Worm (Caenorhabditis elegans): Measurements from ENCODE around the gene EEED8.2.

The EEED8.2 gene

DNA sequence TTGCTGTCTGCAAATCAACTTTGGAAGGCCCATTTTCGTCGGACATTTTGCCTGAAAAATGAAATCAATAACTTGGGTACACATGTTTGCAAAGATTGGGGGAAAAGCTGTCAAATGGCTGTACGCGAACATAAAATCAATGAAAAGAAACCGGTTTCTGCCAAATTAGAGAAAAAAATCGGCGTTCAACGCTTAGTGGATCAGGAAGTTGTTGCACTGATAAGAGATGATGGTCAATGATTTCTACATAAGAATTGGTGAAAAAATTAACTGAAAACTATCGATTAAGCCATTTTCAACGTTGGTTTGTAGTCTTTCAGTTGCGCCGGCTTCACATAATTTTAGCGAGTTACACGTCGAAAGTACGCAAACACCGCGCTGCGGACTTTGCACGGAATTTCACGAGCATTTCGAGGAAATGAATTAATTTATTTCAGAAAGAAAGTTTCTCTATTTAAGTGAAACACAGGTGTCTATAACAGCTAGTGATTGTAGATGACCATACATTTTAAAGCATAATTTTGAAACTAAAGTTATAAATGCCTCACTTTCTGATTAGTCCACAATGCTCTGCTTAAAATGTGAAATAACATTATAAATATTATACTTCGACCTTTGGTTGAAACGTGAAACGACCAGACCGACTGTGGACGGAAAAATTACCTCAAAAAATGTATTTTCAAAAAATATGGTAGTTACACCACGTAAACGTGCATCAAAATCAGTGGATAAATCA is 13.2 kb downstream of the EEED8.2 start, which contains the start of the genes F07F6.4 and F07F6.2 (continued):
- TF ChIP-seq mdl-1 (tag; optimal IDR thresholded peaks at IDR 0.05), result no peak
- no peak for TF ChIP-seq alr-1 (tag; optimal IDR thresholded peaks at IDR 0.05; ENCODE audit: borderline replicate concordance)
- no peak for TF ChIP-seq ceh-63 (GFP tag; optimal IDR thresholded peaks at IDR 0.05)
- peak; percentile 2 for TF ChIP-seq nhr-47 (tag; optimal IDR thresholded peaks at IDR 0.05)
- TF ChIP-seq ceh-8 (GFP tag; optimal IDR thresholded peaks at IDR 0.05), result no peak
- peak; percentile 34 for TF ChIP-seq blmp-1 (tag; optimal IDR thresholded peaks at IDR 0.05)
- no peak for TF ChIP-seq zip-4 (GFP tag; optimal IDR thresholded peaks at IDR 0.05)
- peak; percentile 30 to 64 (median 42) for TF ChIP-seq dpl-1 (GFP tag; optimal IDR thresholded peaks at IDR 0.05)
- TF ChIP-seq ceh-82 (tag; optimal IDR thresholded peaks at IDR 0.05), result peak in 1 of 3 experiments; percentile 31
- TF ChIP-seq nhr-90 (tag; optimal IDR thresholded peaks at IDR 0.05; ENCODE audit: poor library complexity), result no peak

DNA sequence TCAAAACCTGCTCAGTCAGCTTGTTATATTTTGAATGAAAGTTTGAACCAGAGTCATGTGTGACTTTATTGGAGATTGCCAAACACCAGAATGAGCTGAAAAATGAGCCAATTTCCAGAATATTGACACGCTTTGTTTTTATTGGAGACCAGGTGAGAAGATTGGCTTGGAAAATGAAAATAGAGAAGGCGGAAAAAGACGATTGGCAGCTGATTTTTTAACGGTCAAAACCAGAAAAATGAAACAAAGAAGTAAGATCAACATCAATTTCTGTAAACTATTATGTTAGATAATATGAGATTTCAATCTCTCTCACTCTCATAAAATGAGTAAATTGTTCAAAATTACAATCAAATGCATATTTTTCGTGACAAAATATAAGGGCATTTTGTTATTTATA is 16.6 kb downstream of the EEED8.2 start, which contains the start of gene srx-114:
srx-114 (minus strand) TSS at position 101 of the 400 bp plus-strand sequence.
- TF ChIP-seq ceh-90 (tag; optimal IDR thresholded peaks at IDR 0.05) (no peak), mep-1 (tag; optimal IDR thresholded peaks at IDR 0.05) (no peak), ces-1 (GFP tag; optimal IDR thresholded peaks at IDR 0.05) (no peak)

DNA sequence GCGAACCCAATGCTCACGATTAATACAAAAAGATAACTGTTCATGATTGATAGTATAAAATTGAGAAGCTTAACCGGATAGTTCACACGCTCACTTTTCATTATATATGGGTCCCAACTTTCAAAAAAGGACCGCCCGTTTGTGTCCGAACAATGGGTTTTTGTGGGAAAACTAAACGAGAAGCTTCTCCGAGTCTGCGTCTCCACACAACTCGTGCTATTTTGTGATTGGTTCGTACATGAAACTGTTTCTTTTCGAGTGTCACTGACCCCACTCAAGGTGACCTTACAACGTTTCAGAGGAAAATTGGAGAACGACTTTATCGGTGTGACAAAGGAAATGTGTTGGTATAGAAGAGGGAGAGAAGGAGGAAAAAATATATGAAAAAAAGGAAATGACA is 20.3 kb downstream of the EEED8.2 start, which contains the start of gene dct-5:
dct-5 (minus strand) TSS at position 101 of the 400 bp plus-strand sequence.
- TF ChIP-seq C34B4.2 (tag; optimal IDR thresholded peaks at IDR 0.05) (no peak), C04F5.9 (tag; optimal IDR thresholded peaks at IDR 0.05) (no peak)

DNA sequence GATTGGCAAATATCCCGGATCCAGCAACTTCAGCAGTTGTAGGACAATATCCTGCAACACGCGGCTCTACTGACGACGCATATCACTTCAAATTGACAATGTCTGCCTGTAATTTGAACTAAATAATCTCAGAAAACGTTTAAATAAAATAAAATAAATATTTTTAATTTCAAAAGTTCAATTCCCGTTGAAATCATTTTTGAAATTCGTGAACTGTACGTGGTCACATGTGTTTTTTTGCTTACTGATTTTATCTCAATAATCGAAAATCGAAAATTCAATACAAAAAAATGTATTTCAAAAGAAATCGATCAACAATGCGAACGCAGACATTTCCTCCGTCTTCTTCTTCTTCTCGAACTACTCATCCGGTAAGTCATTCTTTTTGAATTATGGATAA is 21.1 kb downstream of the EEED8.2 start, which contains the start of gene F07F6.1:
F07F6.1 (plus strand) TSS at position 301 of the 400 bp plus-strand sequence.
- TF ChIP-seq ceh-63 (GFP tag; optimal IDR thresholded peaks at IDR 0.05), result no peak
- no peak for TF ChIP-seq rnt-1 (tag; optimal IDR thresholded peaks at IDR 0.05)
- no peak for TF ChIP-seq Y116A8C.19 (tag; optimal IDR thresholded peaks at IDR 0.05; ENCODE audit: borderline replicate concordance)
- TF ChIP-seq skn-1 (tag; optimal IDR thresholded peaks at IDR 0.05), result no peak
- TF ChIP-seq efl-1 (optimal IDR thresholded peaks at IDR 0.05), result no peak
- TF ChIP-seq efl-1 (GFP tag; optimal IDR thresholded peaks at IDR 0.05 in 1 of 2), result no peak
- TF ChIP-seq hlh-17 (GFP tag; optimal IDR thresholded peaks at IDR 0.05; ENCODE audit: borderline replicate concordance), result no peak
- TF ChIP-seq fkh-8 (tag; optimal IDR thresholded peaks at IDR 0.05), result no peak
- no peak for TF ChIP-seq zip-4 (GFP tag; optimal IDR thresholded peaks at IDR 0.05)
- TF ChIP-seq mep-1 (tag; optimal IDR thresholded peaks at IDR 0.05), result no peak
- no peak for TF ChIP-seq elt-2 (tag; optimal IDR thresholded peaks at IDR 0.05)
- no peak for TF ChIP-seq nhr-20 (tag; optimal IDR thresholded peaks at IDR 0.05)
- no peak for TF ChIP-seq unc-86 (tag; optimal IDR thresholded peaks at IDR 0.05)
- TF ChIP-seq lin-15B (tag; optimal IDR thresholded peaks at IDR 0.05), result no peak
- no peak for TF ChIP-seq mdl-1 (tag; optimal IDR thresholded peaks at IDR 0.05)

DNA sequence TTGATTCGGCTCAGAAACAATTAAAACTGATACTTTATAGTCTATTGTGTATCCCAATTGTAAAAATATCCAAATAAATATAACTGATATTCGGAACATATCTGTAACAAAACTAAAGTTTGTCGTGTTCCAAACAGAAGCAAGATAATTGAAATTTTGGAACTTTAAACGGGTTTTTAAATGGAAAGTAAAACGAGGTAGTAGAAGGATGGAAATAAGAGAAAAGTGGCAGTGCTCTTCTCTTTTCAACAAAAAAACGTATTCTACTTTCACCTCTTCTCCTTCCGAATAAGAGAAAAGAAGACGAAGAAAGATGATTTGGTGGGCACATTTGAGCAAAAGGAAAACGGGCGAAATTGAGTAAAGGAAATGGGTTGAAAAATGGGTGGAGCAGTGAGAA is 30.0 kb downstream of the EEED8.2 start, which contains the start of gene nmr-1:
nmr-1 (minus strand) TSS at position 101 of the 400 bp plus-strand sequence.
- no peak for TF ChIP-seq zag-1 (tag; optimal IDR thresholded peaks at IDR 0.05)
- TF ChIP-seq nhr-47 (tag; optimal IDR thresholded peaks at IDR 0.05), result no peak
- TF ChIP-seq ztf-11 (tag; optimal IDR thresholded peaks at IDR 0.05), result no peak
- TF ChIP-seq pax-3 (tag; optimal IDR thresholded peaks at IDR 0.05), result no peak
- no peak for TF ChIP-seq egl-13 (tag; optimal IDR thresholded peaks at IDR 0.05)
- no peak for TF ChIP-seq sox-4 (tag; optimal IDR thresholded peaks at IDR 0.05)
- TF ChIP-seq skn-1 (tag; optimal IDR thresholded peaks at IDR 0.05), result no peak
- TF ChIP-seq egl-27 (tag; optimal IDR thresholded peaks at IDR 0.05), result no peak
- no peak for TF ChIP-seq hpl-2 (GFP tag; optimal IDR thresholded peaks at IDR 0.05)
- no peak for TF ChIP-seq unc-86 (tag; optimal IDR thresholded peaks at IDR 0.05)
- TF ChIP-seq pqm-1 (tag; optimal IDR thresholded peaks at IDR 0.05), result no peak
- TF ChIP-seq rnt-1 (tag; optimal IDR thresholded peaks at IDR 0.05), result no peak
- no peak for TF ChIP-seq lin-14 (GFP tag; optimal IDR thresholded peaks at IDR 0.05)
- TF ChIP-seq ces-1 (GFP tag; optimal IDR thresholded peaks at IDR 0.05), result no peak
- no peak for TF ChIP-seq fkh-10 (GFP tag; optimal IDR thresholded peaks at IDR 0.05)
- no peak for TF ChIP-seq unc-98 (GFP tag; IDR thresholded peaks at IDR 0.05)
